Fruit fly (Drosophila melanogaster) whole organism, prepupa: ENCODE measurements around the gene Or71a.

Source experiments
- CG10631 ChIP-seq: fragments of 200-800 bp; sonication (Bioruptor generic); optimal IDR thresholded peaks from 2 replicates; lab custom pipeline; 2016; ENCODE audit warnings: missing biosample characterization, missing genetic modification characterization
- CG1621 ChIP-seq: fragments of 200-800 bp; sonication (Bioruptor generic); optimal IDR thresholded peaks from 3 replicates; lab custom pipeline; 2018; ENCODE audit warnings: missing biosample characterization, mild to moderate bottlenecking, missing genetic modification characterization
- CG16779 ChIP-seq: fragments of 200-800 bp; sonication (Bioruptor generic); optimal IDR thresholded peaks from 3 replicates; lab custom pipeline; 2017; ENCODE audit warnings: missing biosample characterization, mild to moderate bottlenecking, missing genetic modification characterization
- CG8319 ChIP-seq: fragments of 200-800 bp; sonication (Bioruptor generic); optimal IDR thresholded peaks from 3 replicates; lab custom pipeline; 2016; ENCODE audit warnings: missing biosample characterization, missing genetic modification characterization
- Eip75B ChIP-seq: fragments of 200-800 bp; sonication (Bioruptor generic); optimal IDR thresholded peaks from 3 replicates; lab custom pipeline; 2016; ENCODE audit warnings: missing biosample characterization, missing genetic modification characterization
- Eip93F ChIP-seq: fragments of 200-800 bp; sonication (Bioruptor generic); optimal IDR thresholded peaks from 2 replicates; lab custom pipeline; 2016; ENCODE audit warnings: missing biosample characterization, mild to moderate bottlenecking, missing genetic modification characterization
- fd85E ChIP-seq: fragments of 200-800 bp; sonication (Bioruptor generic); optimal IDR thresholded peaks from 3 replicates; lab custom pipeline; 2016; ENCODE audit warnings: missing biosample characterization, missing genetic modification characterization
- vri ChIP-seq: fragments of 200-800 bp; sonication (Bioruptor generic); optimal IDR thresholded peaks from 3 replicates; lab custom pipeline; 2016; ENCODE audit warnings: missing biosample characterization, mild to moderate bottlenecking, missing genetic modification characterization

dm6 chr3L:15098659-15099512, 20.6 kb upstream of the Or71a start:
- peak; percentile 36 for TF ChIP-seq CG1621 (tag; lab: Kevin White, UChicago)
- peak; percentile 53 for TF ChIP-seq CG16779 (tag; lab: Kevin White, UChicago)
- peak; percentile 55 for TF ChIP-seq fd85E (GFP tag; lab: Kevin White, UChicago)
- peak; percentile 86 for TF ChIP-seq CG10631 (GFP tag; lab: Kevin White, UChicago)
- peak; percentile 3 for TF ChIP-seq vri (GFP tag; lab: Kevin White, UChicago)
- TF ChIP-seq Eip75B, result peak; percentile 81
- TF ChIP-seq Eip93F (GFP tag; lab: Kevin White, UChicago), result no peak
- peak; percentile 62 for TF ChIP-seq CG8319
